Fruit fly (Drosophila melanogaster) Kc167 (cell line): ENCODE data around the gene CG5810.

Source experiments
- Myc ChIP-seq: fragments of >200 bp; optimal IDR thresholded peaks from 2 replicates; lab custom pipeline; 2017; ENCODE audit warnings: missing external identifiers
- Sin3A ChIP-seq: fragments of >200 bp; optimal IDR thresholded peaks from 2 replicates; lab custom pipeline; 2018; ENCODE audit warnings: missing external identifiers
- h ChIP-seq: fragments of >200 bp; optimal IDR thresholded peaks from 3 replicates; lab custom pipeline; 2018; ENCODE audit warnings: missing external identifiers
- insv ChIP-seq: fragments of >200 bp; optimal IDR thresholded peaks from 3 replicates; lab custom pipeline; 2018; ENCODE audit warnings: missing external identifiers
- psq ChIP-seq: fragments of >200 bp; optimal IDR thresholded peaks from 2 replicates; lab custom pipeline; 2017; ENCODE audit warnings: missing external identifiers
- ttk ChIP-seq: sonication (Bioruptor generic); optimal IDR thresholded peaks from 2 replicates; lab custom pipeline; 2017; ENCODE audit warnings: missing external identifiers

The CG5810 gene

dm6 chr3R:21188540-21189276, 25.1 kb downstream of the CG5810 start:
- TF ChIP-seq Myc (lab: Kevin White, UChicago): no peak
- no peak for TF ChIP-seq psq (lab: Kevin White, UChicago)
- TF ChIP-seq ttk (lab: Kevin White, UChicago): no peak
- no peak for TF ChIP-seq h (lab: Kevin White, UChicago)
- TF ChIP-seq insv: no peak
- no peak for TF ChIP-seq Sin3A (lab: Kevin White, UChicago)

dm6 chr3R:21189520-21190180, 26.1 kb downstream of the CG5810 start:
- no peak for TF ChIP-seq Sin3A (lab: Kevin White, UChicago)
- no peak for TF ChIP-seq psq (lab: Kevin White, UChicago)
- no peak for TF ChIP-seq ttk (lab: Kevin White, UChicago)
- no peak for TF ChIP-seq Myc (lab: Kevin White, UChicago)
- no peak for TF ChIP-seq h (lab: Kevin White, UChicago)
- no peak for TF ChIP-seq insv

- no peak for TF ChIP-seq Sin3A (lab: Kevin White, UChicago)
- TF ChIP-seq insv: no peak
- no peak for TF ChIP-seq ttk (lab: Kevin White, UChicago)
- TF ChIP-seq psq (lab: Kevin White, UChicago): no peak
- TF ChIP-seq Myc (lab: Kevin White, UChicago): no peak
These were observed 27.3 kb downstream of the CG5810 start for dm6 chr3R:21190797-21191401.

- TF ChIP-seq Myc (lab: Kevin White, UChicago) (no peak), psq (lab: Kevin White, UChicago) (no peak), Sin3A (lab: Kevin White, UChicago) (no peak), ttk (lab: Kevin White, UChicago) (no peak), h (lab: Kevin White, UChicago) (no peak), insv (no peak)
These were observed 28.7 kb downstream of the CG5810 start for dm6 chr3R:21192267-21192666.

- TF ChIP-seq psq (lab: Kevin White, UChicago) (no peak), h (lab: Kevin White, UChicago) (no peak), ttk (lab: Kevin White, UChicago) (no peak), insv (no peak), Myc (lab: Kevin White, UChicago) (no peak), Sin3A (lab: Kevin White, UChicago) (no peak)
These were observed 30.2 kb downstream of the CG5810 start for dm6 chr3R:21193742-21194141.

dm6 chr3R:21195210-21195967, 31.8 kb downstream of the CG5810 start:
- TF ChIP-seq ttk (lab: Kevin White, UChicago) (no peak), h (lab: Kevin White, UChicago) (no peak), Sin3A (lab: Kevin White, UChicago) (no peak), insv (no peak), Myc (lab: Kevin White, UChicago) (no peak), psq (lab: Kevin White, UChicago) (no peak)

- TF ChIP-seq psq (lab: Kevin White, UChicago): no peak
- TF ChIP-seq h (lab: Kevin White, UChicago): no peak
- no peak for TF ChIP-seq Myc (lab: Kevin White, UChicago)
- TF ChIP-seq ttk (lab: Kevin White, UChicago): no peak
- TF ChIP-seq Sin3A (lab: Kevin White, UChicago): no peak
- TF ChIP-seq insv: no peak
These were observed 34.0 kb downstream of the CG5810 start for dm6 chr3R:21197566-21197965.

dm6 chr3R:21198073-21198472, 34.5 kb downstream of the CG5810 start:
- TF ChIP-seq Sin3A (lab: Kevin White, UChicago): no peak
- no peak for TF ChIP-seq insv
- no peak for TF ChIP-seq Myc (lab: Kevin White, UChicago)
- TF ChIP-seq psq (lab: Kevin White, UChicago): no peak

- no peak for TF ChIP-seq psq (lab: Kevin White, UChicago)
- no peak for TF ChIP-seq ttk (lab: Kevin White, UChicago)
- no peak for TF ChIP-seq h (lab: Kevin White, UChicago)
- no peak for TF ChIP-seq Myc (lab: Kevin White, UChicago)
- TF ChIP-seq insv: no peak
- no peak for TF ChIP-seq Sin3A (lab: Kevin White, UChicago)
These were observed 35.7 kb downstream of the CG5810 start for dm6 chr3R:21199085-21199899.

dm6 chr3R:21199953-21200368, 36.4 kb downstream of the CG5810 start:
- no peak for TF ChIP-seq insv
- TF ChIP-seq Sin3A (lab: Kevin White, UChicago): no peak
- no peak for TF ChIP-seq ttk (lab: Kevin White, UChicago)
- TF ChIP-seq h (lab: Kevin White, UChicago): no peak
- TF ChIP-seq Myc (lab: Kevin White, UChicago): no peak
- TF ChIP-seq psq (lab: Kevin White, UChicago): no peak
